Worm (Caenorhabditis elegans) whole organism, midembryonic: ENCODE results near the gene C01B10.9.

Experiments used
- T22C8.4 ChIP-seq: fragments of 200-800 bp; sonication (Bioruptor generic); IDR thresholded peaks from 2 replicates; pipeline ENCODE4 v1.3.6; 2022; ENCODE audit warnings: missing genetic modification characterization, missing compliant biosample characterization
- cog-1 ChIP-seq: sonication (generic microtip); optimal IDR thresholded peaks from 2 replicates; lab custom pipeline; 2016; ENCODE audit warnings: missing genetic modification characterization, missing compliant biosample characterization
- flt-1 ChIP-seq: fragments of 200-800 bp; sonication (Bioruptor generic); IDR thresholded peaks from 2 replicates; pipeline ENCODE4 v1.3.6; 2022; ENCODE audit warnings: missing genetic modification characterization, missing compliant biosample characterization
- med-1 ChIP-seq: sonication (generic microtip); optimal IDR thresholded peaks from 2 replicates; lab custom pipeline; 2017; ENCODE audit warnings: missing genetic modification characterization, mild to moderate bottlenecking, missing compliant biosample characterization, antibody characterized with exemption, missing genetic modification reagents; ENCODE audit not compliant: insufficient read depth
- ref-1 ChIP-seq: fragments of 200-800 bp; sonication (Bioruptor generic); conservative IDR thresholded peaks from 2 replicates; pipeline ENCODE4 v1.3.6; 2022; ENCODE audit warnings: missing genetic modification reagents, missing genetic modification characterization, missing compliant biosample characterization
- tab-1 ChIP-seq: fragments of 200-800 bp; sonication (Bioruptor generic); IDR thresholded peaks from 2 replicates; pipeline ENCODE4 v1.3.6; 2022; ENCODE audit warnings: missing genetic modification characterization, missing compliant biosample characterization
- ztf-23 ChIP-seq: fragments of 200-800 bp; sonication (Bioruptor generic); IDR thresholded peaks from 2 replicates; pipeline ENCODE4 v1.3.6; 2022; ENCODE audit warnings: missing genetic modification reagents, missing genetic modification characterization, missing compliant biosample characterization
- ztf-29 ChIP-seq: fragments of 200-800 bp; sonication (Bioruptor generic); IDR thresholded peaks from 2 replicates; pipeline ENCODE4 v1.3.6; 2022; ENCODE audit warnings: missing genetic modification reagents, missing genetic modification characterization, missing compliant biosample characterization

DNA sequence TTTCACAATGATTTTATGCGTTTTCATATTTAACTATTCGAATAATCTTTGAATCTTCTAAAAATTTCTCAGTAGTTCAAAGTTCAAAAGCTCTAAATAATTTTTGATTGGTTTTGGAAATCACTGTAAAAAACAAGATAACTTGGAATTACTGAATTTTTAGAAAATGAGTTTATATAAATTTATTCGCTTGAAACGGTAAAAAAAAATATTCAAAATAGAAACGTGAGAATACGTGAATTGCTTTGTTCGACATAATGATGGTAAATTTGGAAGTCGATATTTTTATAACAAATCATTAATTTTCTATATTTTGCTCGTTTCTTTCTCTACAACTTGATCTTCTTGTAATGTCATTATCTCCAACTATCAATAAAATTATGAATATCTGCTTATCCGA lies 8.6 kb upstream of the C01B10.9 start, which contains the start of gene C01B10.44:
- no peak for TF ChIP-seq flt-1 (GFP tag; lab: Robert Waterston, UW)
- TF ChIP-seq ref-1 = no peak
- no peak for TF ChIP-seq ztf-29 (GFP tag; lab: Robert Waterston, UW)
- TF ChIP-seq med-1 (GFP tag; lab: Kevin White, UChicago) = no peak
- no peak for TF ChIP-seq T22C8.4
- TF ChIP-seq tab-1 = no peak
- TF ChIP-seq cog-1 (tag; lab: Kevin White, UChicago) = no peak
- TF ChIP-seq ztf-23 = no peak
